Worm (Caenorhabditis elegans): ENCODE measurements around the gene C03E10.1.

C03E10.1 gene

DNA sequence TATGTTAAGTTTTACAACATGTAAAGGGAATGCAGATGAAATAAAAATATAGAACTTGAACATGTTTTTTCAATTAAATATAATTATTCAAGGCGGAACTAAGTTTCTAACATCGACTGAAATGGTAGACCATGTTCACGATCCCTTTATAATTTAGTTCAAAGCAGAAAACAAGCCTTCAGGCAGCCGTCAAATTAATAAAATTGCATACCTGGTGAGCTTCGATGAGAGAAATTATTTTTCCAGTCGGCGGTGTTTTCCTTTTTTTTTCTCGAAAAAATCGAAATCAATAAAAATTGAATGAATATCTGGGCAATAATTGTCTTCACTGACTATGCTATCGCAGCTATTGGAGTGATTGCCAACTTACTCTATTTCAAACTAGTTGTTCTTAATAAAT, at the start of gene C03E10.1:
Gene C03E10.1, plus strand, starts transcription at position 301 of the 400 bp plus-strand sequence.
- TF ChIP-seq unc-62 (GFP tag; optimal IDR thresholded peaks at IDR 0.05), result no peak

DNA sequence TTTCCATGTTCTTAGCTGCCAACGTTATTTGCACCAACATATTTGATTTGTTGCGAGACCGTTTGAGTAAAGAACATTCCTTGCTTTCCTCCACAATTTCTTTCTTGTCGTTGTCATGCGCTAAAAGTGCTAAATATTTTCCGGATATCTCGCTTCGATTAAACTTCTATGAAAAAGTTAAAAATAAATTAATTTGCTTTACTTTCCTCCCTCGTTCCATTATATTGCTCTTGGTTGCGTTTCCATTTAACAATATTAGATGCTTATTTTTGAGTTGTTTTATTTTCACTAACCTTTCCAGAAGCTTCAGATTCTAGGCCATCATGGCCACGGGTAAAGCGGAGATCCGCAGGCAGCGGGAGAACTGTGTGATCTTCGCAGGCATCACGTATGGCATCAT, 49.4 kb upstream of the C03E10.1 start, which contains the start of gene pgap-1:
Gene pgap-1, plus strand, starts transcription at position 301 of the 400 bp plus-strand sequence.
- no peak for TF ChIP-seq unc-62 (GFP tag; optimal IDR thresholded peaks at IDR 0.05)

DNA sequence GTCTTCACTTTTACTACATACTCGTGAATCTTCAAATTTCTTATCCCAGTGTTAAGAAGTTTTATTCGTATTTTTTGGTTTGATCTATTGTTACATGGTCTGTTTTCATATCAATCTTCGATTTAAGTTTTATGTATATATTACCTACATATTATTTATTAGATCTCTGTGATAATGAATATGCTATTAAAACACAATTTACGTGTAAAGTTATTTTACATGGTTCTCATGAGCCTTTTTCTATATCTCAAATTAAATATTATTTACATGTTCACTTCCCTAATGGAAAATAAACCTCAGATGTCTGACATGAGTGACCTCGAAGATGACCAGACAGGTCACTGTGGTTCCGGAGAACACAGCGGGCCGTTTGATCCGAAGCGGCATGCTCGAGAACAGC, 46.4 kb upstream of the C03E10.1 start, which contains the start of gene mxl-1:
Gene mxl-1, plus strand, starts transcription at position 301 of the 400 bp plus-strand sequence.
- no peak for TF ChIP-seq unc-62 (GFP tag; optimal IDR thresholded peaks at IDR 0.05)

DNA sequence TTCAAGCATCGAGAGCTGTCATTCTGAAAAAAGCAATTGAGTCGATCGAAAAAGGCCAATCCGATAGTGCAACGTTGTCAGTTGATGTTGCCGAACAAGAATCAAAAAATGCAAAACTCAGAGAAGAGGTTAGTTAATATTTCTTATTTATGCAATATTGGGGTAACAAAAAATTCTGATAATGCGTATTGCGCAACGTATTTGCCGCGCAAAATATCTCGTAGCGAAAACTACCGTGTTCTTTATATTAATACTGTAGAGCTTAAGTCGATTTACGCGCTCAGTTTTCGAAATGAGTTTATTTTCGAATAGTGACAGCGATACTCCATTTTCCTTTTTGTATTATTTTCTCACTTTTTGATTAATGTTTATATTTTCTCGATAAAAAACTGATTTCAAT, 46.0 kb upstream of the C03E10.1 start:
- no peak for TF ChIP-seq unc-62 (GFP tag; optimal IDR thresholded peaks at IDR 0.05)

DNA sequence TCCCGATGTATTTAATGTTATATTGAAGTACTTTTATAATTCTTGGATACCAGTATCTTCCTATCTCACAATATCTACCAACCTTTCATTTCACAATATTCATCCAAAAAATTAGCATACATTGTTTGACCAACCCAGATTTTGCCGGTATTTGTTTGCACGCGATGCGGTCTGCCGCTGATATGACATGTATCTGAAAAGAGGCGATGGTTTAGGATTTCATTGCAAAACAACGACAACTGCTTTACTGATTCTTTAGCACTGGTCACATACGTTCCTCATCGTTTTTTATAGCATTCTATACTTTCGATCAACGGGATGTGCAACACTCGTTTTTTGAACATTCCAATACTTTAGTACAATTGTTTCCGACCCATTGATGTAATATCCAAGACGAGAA, 43.1 kb upstream of the C03E10.1 start, which contains the start of gene mam-4:
Gene mam-4, plus strand, starts transcription at position 301 of the 400 bp plus-strand sequence.
- no peak for TF ChIP-seq unc-62 (GFP tag; optimal IDR thresholded peaks at IDR 0.05)

- no peak for TF ChIP-seq unc-62 (GFP tag; optimal IDR thresholded peaks at IDR 0.05)
These were observed 40.3 kb upstream of the C03E10.1 start, which contains the start of gene T19B10.12 for ce11 chrV:11250735-11251134. TSS of gene T19B10.12 (plus strand) at chrV:11251035.

ce11 chrV:11251798-11252197, 39.2 kb upstream of the C03E10.1 start:
- TF ChIP-seq unc-62 (GFP tag; optimal IDR thresholded peaks at IDR 0.05), result no peak

- TF ChIP-seq unc-62 (GFP tag; optimal IDR thresholded peaks at IDR 0.05), result no peak
These were observed 38.6 kb upstream of the C03E10.1 start, which contains the start of gene srsx-33 for ce11 chrV:11252429-11252828. TSS of gene srsx-33 (minus strand) at chrV:11252529.

- TF ChIP-seq unc-62 (GFP tag; optimal IDR thresholded peaks at IDR 0.05), result no peak
These were observed 36.0 kb upstream of the C03E10.1 start, which contains the start of gene srsx-31 for ce11 chrV:11254980-11255379. TSS of gene srsx-31 (minus strand) at chrV:11255080.

- TF ChIP-seq unc-62 (GFP tag; optimal IDR thresholded peaks at IDR 0.05), result no peak
These were observed 32.1 kb upstream of the C03E10.1 start, which contains the start of gene lgc-36 for ce11 chrV:11258896-11259295. TSS of gene lgc-36 (minus strand) at chrV:11258996.

DNA sequence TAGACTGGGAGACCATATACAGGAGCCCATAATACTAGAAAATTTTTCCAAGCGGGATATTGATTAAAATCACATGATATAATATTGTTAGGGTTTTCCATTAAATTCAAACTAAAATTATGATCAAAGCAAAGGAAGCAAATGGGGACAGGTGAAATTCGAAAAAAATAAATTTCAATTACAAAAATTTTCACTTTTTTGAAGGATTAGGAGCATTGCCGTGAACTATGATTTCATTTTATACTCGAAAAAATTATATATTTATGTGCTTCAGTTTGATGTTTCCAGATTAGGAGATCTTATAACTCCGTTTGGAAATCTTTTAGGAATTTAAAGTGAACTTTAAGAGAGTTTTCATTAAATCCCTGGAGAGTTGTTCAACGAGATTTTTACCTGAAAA, 30.4 kb upstream of the C03E10.1 start, which contains the start of gene F07B10.7:
Gene F07B10.7, minus strand, starts transcription at position 101 of the 400 bp plus-strand sequence.
- no peak for TF ChIP-seq unc-62 (GFP tag; optimal IDR thresholded peaks at IDR 0.05)

DNA sequence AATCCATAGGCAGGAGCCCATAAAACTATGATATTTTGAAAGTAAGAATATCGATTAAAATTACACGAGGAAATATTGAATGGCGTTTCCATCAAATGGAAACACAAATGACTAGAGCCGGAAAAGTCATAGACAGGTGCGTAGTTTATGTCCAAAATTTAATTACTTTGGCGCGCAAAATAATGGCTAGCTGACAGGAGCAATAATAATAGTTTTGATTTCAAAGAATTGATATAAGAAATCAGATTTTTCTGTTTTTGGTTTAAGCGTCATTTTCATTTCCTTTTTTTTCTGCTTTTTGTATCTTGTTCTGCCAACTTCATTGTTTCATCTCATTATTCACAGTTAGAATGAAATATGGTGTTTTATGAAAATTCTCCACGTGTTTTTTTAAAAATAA, 28.0 kb upstream of the C03E10.1 start, which contains the start of gene F07B10.4:
Gene F07B10.4, minus strand, starts transcription at position 101 of the 400 bp plus-strand sequence.
- no peak for TF ChIP-seq unc-62 (GFP tag; optimal IDR thresholded peaks at IDR 0.05)

DNA sequence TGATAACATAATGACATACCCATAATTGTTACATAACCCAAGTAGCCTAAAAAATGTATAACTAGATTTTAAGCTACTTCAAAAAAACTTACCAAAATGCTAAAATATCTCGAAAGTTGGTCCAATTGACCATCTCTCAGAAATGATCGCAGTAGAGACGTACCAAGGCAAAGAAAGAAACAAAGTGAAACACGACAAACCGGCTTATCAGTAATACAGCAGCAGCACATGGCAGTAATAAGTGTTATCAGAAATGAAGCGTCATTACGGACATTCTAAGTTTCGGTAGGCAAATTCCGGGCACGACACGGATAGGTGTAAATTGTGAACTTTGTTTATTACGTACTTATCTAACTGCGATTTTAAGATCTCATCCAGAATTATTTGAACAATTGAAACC, 25.5 kb upstream of the C03E10.1 start, which contains the start of gene cln-3.1:
Gene cln-3.1, minus strand, starts transcription at position 171 of the 400 bp plus-strand sequence.
- no peak for TF ChIP-seq unc-62 (GFP tag; optimal IDR thresholded peaks at IDR 0.05)

- TF ChIP-seq unc-62 (GFP tag; optimal IDR thresholded peaks at IDR 0.05), result no peak
These were observed 24.3 kb upstream of the C03E10.1 start, which contains the start of gene str-116 for ce11 chrV:11266681-11267080. TSS of gene str-116 (plus strand) at chrV:11266981.

- TF ChIP-seq unc-62 (GFP tag; optimal IDR thresholded peaks at IDR 0.05), result no peak
These were observed 22.2 kb upstream of the C03E10.1 start, which contains the start of gene str-115 for ce11 chrV:11268791-11269190. TSS of gene str-115 (plus strand) at chrV:11269091.

- TF ChIP-seq unc-62 (GFP tag; optimal IDR thresholded peaks at IDR 0.05), result no peak
These were observed 19.9 kb upstream of the C03E10.1 start, which contains the start of gene clec-222 for ce11 chrV:11271051-11271450. TSS of gene clec-222 (plus strand) at chrV:11271351.

- TF ChIP-seq unc-62 (GFP tag; optimal IDR thresholded peaks at IDR 0.05), result no peak
These were observed 18.1 kb upstream of the C03E10.1 start, which contains the start of gene clec-223 for ce11 chrV:11272848-11273247. TSS of gene clec-223 (plus strand) at chrV:11273148.
